Worm (Caenorhabditis elegans) whole organism, L1 larva: Measurements from ENCODE around the gene K09H11.15.
A peak's percentile ranks its signal among the peaks of the same experiment; 100 is the strongest.

ENCODE experiments used
- efl-1 ChIP-seq, 4 experiments: fragments of 150-350 bp; optimal IDR thresholded peaks in 3 of 4; peaks in 1 of 4; 1 replicate in 1 of 4; 2 replicates in 3 of 4; lab custom pipeline; 2014; ENCODE audit warnings: missing biosample characterization in 2 of 4, missing genetic modification characterization in 2 of 4, missing genetic modification reagents in 2 of 4
- lin-39 ChIP-seq: fragments of 150-350 bp; optimal IDR thresholded peaks from 2 replicates; lab custom pipeline; 2014; ENCODE audit warnings: missing biosample characterization, missing genetic modification reagents, missing genetic modification characterization

The K09H11.15 gene

DNA sequence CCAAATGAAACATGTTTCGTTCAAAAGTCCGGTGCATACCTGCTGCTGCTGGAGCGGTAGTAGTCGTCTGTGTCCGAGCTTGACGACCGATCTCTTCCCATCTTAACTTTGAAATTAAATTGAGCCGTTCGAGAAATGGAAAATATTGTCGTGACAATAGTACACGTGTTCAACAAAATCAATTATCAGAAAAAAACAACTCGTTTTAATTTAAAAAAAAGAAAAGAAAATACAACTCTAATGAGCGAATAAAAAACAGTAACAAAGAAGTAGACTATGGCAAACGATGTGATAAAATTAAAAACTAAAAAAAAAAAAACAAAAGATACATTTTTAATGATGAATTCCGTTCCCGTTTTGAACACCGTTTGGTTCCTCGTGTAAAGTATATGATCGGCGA is 48.2 kb downstream of the K09H11.15 start, which contains the start of gene prp-39:
Gene prp-39, minus strand, starts transcription at position 101 of the 400 bp plus-strand sequence.
- TF ChIP-seq efl-1 (optimal IDR thresholded peaks at IDR 0.05; lab: Kevin White, UChicago) (no peak), efl-1 (GFP tag; optimal IDR thresholded peaks at IDR 0.05 in 1 of 2; lab: Kevin White, UChicago) (peak in 1 of 2 experiments; percentile 72), lin-39 (no peak)
- TF ChIP-seq, all 84 proteins: peak for 1
